Worm (Caenorhabditis elegans) whole organism, dauer: Measurements from ENCODE around the gene F16B12.6.

ENCODE experiments used
- unc-62 ChIP-seq: sonication (generic microtip); optimal IDR thresholded peaks from 2 replicates; lab custom pipeline; 2017; ENCODE audit warnings: missing biosample characterization, missing genetic modification reagents, missing genetic modification characterization

F16B12.6 gene

ce11 chrX:14152644-14153043 lies 50.5 kb downstream of the F16B12.6 start:
- no peak for TF ChIP-seq unc-62 (GFP tag; lab: Kevin White, UChicago)

DNA sequence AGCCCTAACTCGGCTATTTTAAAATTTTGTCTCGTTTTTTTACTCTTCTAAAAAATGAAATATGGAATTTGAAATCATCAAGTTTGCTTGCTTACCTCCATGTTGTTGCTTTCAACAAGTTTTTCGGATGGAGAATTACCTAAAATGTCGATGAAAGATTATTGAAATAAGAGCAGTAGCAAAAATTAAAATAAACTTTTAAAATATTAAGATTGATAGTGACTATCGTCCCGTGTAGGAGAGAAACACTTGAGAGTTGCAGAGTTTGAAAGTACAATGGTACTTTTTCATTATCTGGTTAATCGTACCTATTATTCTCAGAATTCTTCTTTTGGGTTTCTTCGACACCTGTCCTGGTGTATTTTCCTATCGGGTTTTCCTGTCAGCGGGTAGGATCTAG lies 54.8 kb downstream of the F16B12.6 start, which contains the start of gene ceh-90:
Gene ceh-90, minus strand, starts transcription at position 101 of the 400 bp plus-strand sequence.
- no peak for TF ChIP-seq unc-62 (GFP tag; lab: Kevin White, UChicago)
